Worm (Caenorhabditis elegans): Measurements from ENCODE around the gene srw-133.

- TF ChIP-seq dpl-1 (GFP tag; optimal IDR thresholded peaks at IDR 0.05): peak; percentile 4
- no peak for TF ChIP-seq R02D3.7 (tag; optimal IDR thresholded peaks at IDR 0.05)
- no peak for TF ChIP-seq mep-1 (tag; optimal IDR thresholded peaks at IDR 0.05)
- TF ChIP-seq egl-27 (tag; optimal IDR thresholded peaks at IDR 0.05): no peak
- no peak for TF ChIP-seq ztf-11 (tag; optimal IDR thresholded peaks at IDR 0.05)
- no peak for TF ChIP-seq lin-39 (tag; optimal IDR thresholded peaks at IDR 0.05)
- no peak for TF ChIP-seq fos-1 (tag; optimal IDR thresholded peaks at IDR 0.05)
Measured at ce11 chrV:4131471-4131939, 17.0 kb upstream of the srw-133 start, which contains the start of gene nhr-57.

All from whole organism, L4 larva.